Worm (Caenorhabditis elegans) whole organism, young adult: ENCODE results near the gene ida-1.
A peak's percentile ranks its signal among the peaks of the same experiment; 100 is the strongest.

Experiments used
- B0019.2 ChIP-seq: fragments of 200-800 bp; sonication (Bioruptor generic); conservative IDR thresholded peaks from 2 replicates; pipeline ENCODE4 v1.3.6; 2022; ENCODE audit warnings: missing genetic modification reagents, missing genetic modification characterization, missing compliant biosample characterization
- B0336.3 ChIP-seq: fragments of 200-800 bp; sonication (Bioruptor generic); IDR thresholded peaks from 2 replicates; pipeline ENCODE4 v1.3.6; 2022; ENCODE audit warnings: missing genetic modification characterization, missing compliant biosample characterization
- F10E7.11 ChIP-seq: sonication (generic microtip); optimal IDR thresholded peaks from 2 replicates; lab custom pipeline; 2017; ENCODE audit warnings: mild to moderate bottlenecking, missing genetic modification characterization, moderate library complexity, missing compliant biosample characterization
- F39B2.1 ChIP-seq: fragments of 200-800 bp; sonication (Bioruptor generic); IDR thresholded peaks from 2 replicates; pipeline ENCODE4 v1.3.6; 2022; ENCODE audit warnings: missing genetic modification reagents, missing genetic modification characterization, missing compliant biosample characterization
- F55B11.4 ChIP-seq: sonication (generic microtip); optimal IDR thresholded peaks from 2 replicates; lab custom pipeline; 2016; ENCODE audit warnings: missing compliant biosample characterization, missing genetic modification characterization, borderline replicate concordance; ENCODE audit not compliant: insufficient read depth
- T07F8.4 ChIP-seq: sonication (generic microtip); optimal IDR thresholded peaks from 2 replicates; lab custom pipeline; 2016; ENCODE audit warnings: mild to moderate bottlenecking, missing genetic modification characterization, moderate library complexity, missing compliant biosample characterization
- Y53G8AR.9 ChIP-seq: fragments of 200-800 bp; sonication (Bioruptor generic); conservative IDR thresholded peaks from 2 replicates; pipeline ENCODE4 v1.3.6; 2022; ENCODE audit warnings: missing genetic modification reagents, missing genetic modification characterization, missing compliant biosample characterization
- Y56A3A.18 ChIP-seq: fragments of 200-800 bp; sonication (Bioruptor generic); IDR thresholded peaks from 2 replicates; pipeline ENCODE4 v1.3.6; 2022; ENCODE audit warnings: missing genetic modification reagents, missing genetic modification characterization, missing compliant biosample characterization
- ama-1 ChIP-seq, 3 experiments: fragments of 150-350 bp in 1 of 3; sonication (generic microtip) in 2 of 3; optimal IDR thresholded peaks; 2 replicates each; lab custom pipeline; 2014 to 2018; ENCODE audit warnings: missing biosample characterization in 2 of 3, missing genetic modification characterization in 2 of 3, missing genetic modification reagents in 2 of 3
- aptf-2 ChIP-seq: fragments of 200-800 bp; sonication (Bioruptor generic); conservative IDR thresholded peaks from 2 replicates; pipeline ENCODE4 v1.3.6; 2022; ENCODE audit warnings: missing genetic modification reagents, missing genetic modification characterization, missing compliant biosample characterization
- atf-7 ChIP-seq: sonication (generic microtip); optimal IDR thresholded peaks from 2 replicates; lab custom pipeline; 2017; ENCODE audit warnings: mild to moderate bottlenecking, missing genetic modification characterization, missing compliant biosample characterization
- ccch-3 ChIP-seq: fragments of 200-800 bp; sonication (Bioruptor generic); optimal IDR thresholded peaks from 2 replicates; lab custom pipeline; 2018; ENCODE audit warnings: mild to moderate bottlenecking, missing genetic modification characterization, missing compliant biosample characterization
- cebp-1 ChIP-seq, 2 experiments: fragments of 200-800 bp in 1 of 2; sonication (Bioruptor generic) in 1 of 2; sonication (generic microtip) in 1 of 2; IDR thresholded peaks in 1 of 2; optimal IDR thresholded peaks in 1 of 2; 2 replicates each; pipeline versions ENCODE4 v1.3.6 to Lab custom; 2017 to 2022; ENCODE audit warnings: missing compliant biosample characterization in 2 of 2, missing genetic modification characterization in 2 of 2, mild to moderate bottlenecking in 1 of 2, missing genetic modification reagents in 1 of 2, moderate library complexity in 1 of 2
- cebp-2 ChIP-seq: fragments of 200-800 bp; sonication (Bioruptor generic); IDR thresholded peaks from 2 replicates; pipeline ENCODE4 v1.3.6; 2022; ENCODE audit warnings: missing genetic modification characterization, missing compliant biosample characterization
- ceh-40 ChIP-seq: fragments of 200-800 bp; sonication (Bioruptor generic); IDR thresholded peaks from 2 replicates; pipeline ENCODE4 v1.3.6; 2022; ENCODE audit warnings: missing genetic modification characterization, missing compliant biosample characterization
- efl-1 ChIP-seq: fragments of 150-350 bp; optimal IDR thresholded peaks from 2 replicates; lab custom pipeline; 2014; ENCODE audit warnings: missing biosample characterization, missing genetic modification reagents, missing genetic modification characterization
- hlh-26 ChIP-seq: fragments of 200-800 bp; sonication (Bioruptor generic); conservative IDR thresholded peaks from 2 replicates; pipeline ENCODE4 v1.3.6; 2022; ENCODE audit warnings: missing genetic modification reagents, missing genetic modification characterization, missing compliant biosample characterization
- let-607 ChIP-seq, 2 experiments: fragments of 200-800 bp in 1 of 2; sonication (Bioruptor generic) in 1 of 2; sonication (generic microtip) in 1 of 2; optimal IDR thresholded peaks; 2 replicates each; lab custom pipeline; 2016 to 2018; ENCODE audit warnings: mild to moderate bottlenecking in 2 of 2, missing compliant biosample characterization in 2 of 2, missing genetic modification characterization in 2 of 2, moderate library complexity in 2 of 2, missing genotype in 1 of 2
- lin-26 ChIP-seq: fragments of 200-800 bp; sonication (Bioruptor generic); IDR thresholded peaks from 2 replicates; pipeline ENCODE4 v1.3.6; 2022; ENCODE audit warnings: missing genetic modification reagents, missing genetic modification characterization, missing compliant biosample characterization
- madf-3 ChIP-seq: fragments of 200-800 bp; sonication (Bioruptor generic); IDR thresholded peaks from 2 replicates; pipeline ENCODE4 v1.3.6; 2022; ENCODE audit warnings: missing genetic modification reagents, missing genetic modification characterization, missing compliant biosample characterization
- nfyb-1 ChIP-seq: fragments of 200-800 bp; sonication (Bioruptor generic); IDR thresholded peaks from 2 replicates; pipeline ENCODE4 v1.3.6; 2022; ENCODE audit warnings: missing genetic modification reagents, missing genetic modification characterization, missing compliant biosample characterization
- snpc-3.4 ChIP-seq: sonication (generic microtip); optimal IDR thresholded peaks from 2 replicates; lab custom pipeline; 2017; ENCODE audit warnings: missing genetic modification characterization, mild to moderate bottlenecking, missing compliant biosample characterization, antibody characterized with exemption, moderate library complexity, missing genotype, missing genetic modification reagents
- snpc-4 ChIP-seq, 5 experiments: fragments of 150-350 bp in 1 of 5; sonication (generic microtip) in 4 of 5; optimal IDR thresholded peaks; 2 replicates each; lab custom pipeline; 2014 to 2018; ENCODE audit warnings: missing genetic modification characterization in 5 of 5, missing biosample characterization in 3 of 5, antibody characterized with exemption in 2 of 5, mild to moderate bottlenecking in 2 of 5, missing compliant biosample characterization in 2 of 5, missing genotype in 2 of 5, moderate library complexity in 2 of 5, missing genetic modification reagents in 1 of 5
- tlf-1 ChIP-seq: fragments of 200-800 bp; sonication (Bioruptor generic); optimal IDR thresholded peaks from 2 replicates; lab custom pipeline; 2018; ENCODE audit warnings: mild to moderate bottlenecking, missing genetic modification characterization, missing compliant biosample characterization
- unc-130 ChIP-seq: sonication (generic microtip); optimal IDR thresholded peaks from 2 replicates; lab custom pipeline; 2016; ENCODE audit warnings: missing genetic modification reagents, missing genetic modification characterization, missing compliant biosample characterization
- zfh-2 ChIP-seq: fragments of 200-800 bp; sonication (Bioruptor generic); conservative IDR thresholded peaks from 2 replicates; pipeline ENCODE4 v1.3.6; 2022; ENCODE audit warnings: missing genetic modification reagents, missing genetic modification characterization, missing compliant biosample characterization
- ztf-3 ChIP-seq: fragments of 200-800 bp; sonication (Bioruptor generic); optimal IDR thresholded peaks from 2 replicates; lab custom pipeline; 2018; ENCODE audit warnings: mild to moderate bottlenecking, missing genetic modification characterization, missing compliant biosample characterization

ida-1 gene

ce11 chrIII:5710676-5711075 is 44.7 kb upstream of the ida-1 start (continued):
- TF ChIP-seq snpc-4 (GFP tag; optimal IDR thresholded peaks at IDR 0.05; lab: Kevin White, UChicago) (no peak), snpc-4 (tag; optimal IDR thresholded peaks at IDR 0.05; lab: Kevin White, UChicago) (peak in 1 of 4 experiments; percentile 44), B0019.2 (GFP tag; lab: Robert Waterston, UW) (no peak), ama-1 (optimal IDR thresholded peaks at IDR 0.05; lab: Kevin White, UChicago) (no peak), ama-1 (GFP tag; optimal IDR thresholded peaks at IDR 0.05; lab: Kevin White, UChicago) (peak in 1 of 2 experiments; percentile 22), T07F8.4 (tag; lab: Kevin White, UChicago) (no peak)

- TF ChIP-seq F55B11.4: no peak
- TF ChIP-seq cebp-1 (GFP tag; IDR thresholded peaks at IDR 0.05; lab: Robert Waterston, UW): no peak
- peak; percentile 82 for TF ChIP-seq cebp-1 (tag; optimal IDR thresholded peaks at IDR 0.05; lab: Kevin White, UChicago)
Measured at ce11 chrIII:5711242-5711641, 44.1 kb upstream of the ida-1 start, which contains the start of gene rbm-26. rbm-26 (plus strand) TSS chrIII:5711542.

ce11 chrIII:5711881-5712643 is 43.3 kb upstream of the ida-1 start:
- TF ChIP-seq zfh-2 (GFP tag; lab: Robert Waterston, UW) (peak; percentile 58; the same call in 1 of the 2 replicates), ztf-3 (no peak), cebp-2 (GFP tag; lab: Robert Waterston, UW) (no peak), Y53G8AR.9 (no peak), B0336.3 (GFP tag; lab: Robert Waterston, UW) (0 out of 2 replicates have a peak, but pooled peaks have one; percentile 25)

- no peak for TF ChIP-seq F10E7.11 (tag; lab: Kevin White, UChicago)
- TF ChIP-seq tlf-1 (GFP tag; lab: Kevin White, UChicago): peak; percentile 30
- TF ChIP-seq aptf-2: no peak
- TF ChIP-seq B0336.3 (GFP tag; lab: Robert Waterston, UW): peak; percentile 84
- TF ChIP-seq F39B2.1: no peak
- TF ChIP-seq hlh-26: no peak
- no peak for TF ChIP-seq unc-130 (GFP tag; lab: Kevin White, UChicago)
- TF ChIP-seq ama-1 (optimal IDR thresholded peaks at IDR 0.05; lab: Kevin White, UChicago): peak; percentile 11
- TF ChIP-seq ama-1 (GFP tag; optimal IDR thresholded peaks at IDR 0.05; lab: Kevin White, UChicago): peak in 1 of 2 experiments; percentile 84
Measured at ce11 chrIII:5714230-5714983, 40.9 kb upstream of the ida-1 start, which contains the start of gene arf-1. arf-1 (plus strand) TSS chrIII:5714886.

ce11 chrIII:5714984-5715454 is 40.3 kb upstream of the ida-1 start:
- TF ChIP-seq nfyb-1 (GFP tag; lab: Robert Waterston, UW) (0 out of 2 replicates have a peak, but pooled peaks have one; percentile 11), ccch-3 (GFP tag; lab: Kevin White, UChicago) (no peak), let-607 (tag; optimal IDR thresholded peaks at IDR 0.05; lab: Kevin White, UChicago) (peak in 1 of 2 experiments; percentile 90), atf-7 (tag; lab: Kevin White, UChicago) (no peak), ceh-40 (GFP tag; lab: Robert Waterston, UW) (no peak), efl-1 (GFP tag; lab: Kevin White, UChicago) (peak; percentile 1), lin-26 (GFP tag; lab: Robert Waterston, UW) (no peak), Y56A3A.18 (GFP tag; lab: Robert Waterston, UW) (0 out of 2 replicates have a peak, but pooled peaks have one; percentile 23), snpc-3.4 (peak; percentile 50), B0336.3 (GFP tag; lab: Robert Waterston, UW) (peak; percentile 50; the same call in 1 of the 2 replicates), madf-3 (GFP tag; lab: Robert Waterston, UW) (0 out of 2 replicates have a peak, but pooled peaks have one; percentile 47), Y53G8AR.9 (peak; percentile 64; the same call in 1 of the 2 replicates)
